Worm (Caenorhabditis elegans): ENCODE results near the gene gpa-13.

DNA sequence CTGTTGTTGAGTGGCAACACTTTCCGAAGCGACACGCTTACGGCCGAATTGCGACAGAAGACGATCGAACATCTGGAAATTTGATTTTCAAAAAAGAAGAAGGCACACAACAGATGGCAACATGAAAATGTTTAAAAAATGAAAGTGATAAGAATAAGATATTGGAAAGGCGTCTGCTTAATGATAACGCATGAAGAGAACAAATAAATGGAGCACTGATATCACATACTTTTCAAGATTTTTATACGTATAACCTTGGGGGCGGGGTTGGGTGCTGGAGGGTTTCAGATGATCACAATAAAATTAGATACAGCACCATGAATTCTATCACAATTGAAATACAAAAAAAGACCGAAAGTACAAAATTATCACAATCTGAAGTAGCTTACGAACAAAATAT is 9.8 kb downstream of the gpa-13 start, which contains the start of gene C15C8.7:
- no peak for TF ChIP-seq T22C8.4 (GFP tag; IDR thresholded peaks at IDR 0.05)
- TF ChIP-seq tab-1 (GFP tag; IDR thresholded peaks at IDR 0.05): no peak
- TF ChIP-seq flt-1 (GFP tag; IDR thresholded peaks at IDR 0.05): no peak
- TF ChIP-seq ztf-29 (GFP tag; IDR thresholded peaks at IDR 0.05): no peak

Measured in whole organism, midembryonic.